Fruit fly (Drosophila melanogaster) S2 (cell line): Measurements from ENCODE around the gene sunn.

Experiments used
- CG8478 ChIP-seq: fragments of >200 bp; optimal IDR thresholded peaks from 2 replicates; lab custom pipeline; 2018
- CTCF ChIP-seq, 2 experiments: fragments of >200 bp; optimal IDR thresholded peaks; 2 replicates each; lab custom pipeline; 2018

- TF ChIP-seq CTCF (optimal IDR thresholded peaks at IDR 0.05; lab: Kevin White, UChicago) (no peak), CG8478 (no peak)
Measured at dm6 chr3L:11692853-11693252, 35.3 kb upstream of the sunn start.
